Fruit fly (Drosophila melanogaster): ENCODE results near the gene Oat.
A peak's percentile ranks its signal among the peaks of the same experiment; 100 is the strongest.

The Oat gene

DNA sequence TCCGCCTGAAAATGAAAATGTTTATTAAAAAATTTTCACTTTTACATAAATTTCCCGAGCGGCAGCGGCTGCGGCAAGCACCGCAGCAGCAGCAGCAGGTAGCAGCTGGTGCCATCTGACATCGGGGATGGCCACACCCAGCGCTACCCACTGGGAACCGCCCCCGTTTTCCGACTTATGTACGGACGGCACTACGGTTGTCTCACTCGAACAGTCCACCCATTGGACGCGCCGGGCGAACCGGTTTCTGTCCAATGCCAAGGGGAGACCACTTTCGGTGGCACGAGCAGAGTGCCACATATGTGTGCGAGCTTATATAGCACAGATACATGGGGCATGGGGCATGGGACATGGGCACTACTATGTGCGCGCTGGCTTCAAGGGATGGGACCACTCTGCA, 33.3 kb upstream of the Oat start (continued):
- no peak for TF ChIP-seq aop (GFP tag; IDR thresholded peaks at IDR 0.05)
- TF ChIP-seq CG12744 (GFP tag; optimal IDR thresholded peaks at IDR 0.05): no peak
- no peak for TF ChIP-seq Atf-2 (GFP tag; optimal IDR thresholded peaks at IDR 0.05)
- peak; percentile 39 for TF ChIP-seq Bgb (GFP tag; IDR thresholded peaks at IDR 0.05; ENCODE audit: partially characterized antibody)
- TF ChIP-seq Adf1 (GFP tag; IDR thresholded peaks at IDR 0.05): peak; percentile 70
- TF ChIP-seq HLHmδ (GFP tag; optimal IDR thresholded peaks at IDR 0.05): peak; percentile 20
- peak; percentile 96 for TF ChIP-seq Nf-YA (GFP tag; IDR thresholded peaks at IDR 0.05)
- TF ChIP-seq HLH54F (GFP tag; optimal IDR thresholded peaks at IDR 0.05): peak; percentile 8
- peak; percentile 37 for TF ChIP-seq cg (GFP tag; optimal IDR thresholded peaks at IDR 0.05)
- peak; percentile 27 for TF ChIP-seq da (GFP tag; optimal IDR thresholded peaks at IDR 0.05)
- no peak for TF ChIP-seq CG3281 (GFP tag; optimal IDR thresholded peaks at IDR 0.05)
- peak; percentile 63; the same call in 2 of the 3 replicates for TF ChIP-seq zen2 (GFP tag; IDR thresholded peaks at IDR 0.05; ENCODE audit: partially characterized antibody)
- no peak for TF ChIP-seq Vsx1 (GFP tag; optimal IDR thresholded peaks at IDR 0.05)
- no peak for TF ChIP-seq CG12155 (GFP tag; optimal IDR thresholded peaks at IDR 0.05)
- peak; percentile 84 for TF ChIP-seq sr (GFP tag; IDR thresholded peaks at IDR 0.05)
- peak; percentile 85 for TF ChIP-seq CG1832 (GFP tag; optimal IDR thresholded peaks at IDR 0.05)
- TF ChIP-seq CG31365 (tag; optimal IDR thresholded peaks at IDR 0.05): no peak
- no peak for TF ChIP-seq luna (GFP tag; optimal IDR thresholded peaks at IDR 0.05)
- TF ChIP-seq Opbp (GFP tag; IDR thresholded peaks at IDR 0.05; ENCODE audit: partially characterized antibody): peak; percentile 23; the same call in 1 of the 3 replicates
- no peak for TF ChIP-seq Sox102F (GFP tag; optimal IDR thresholded peaks at IDR 0.05)
- TF ChIP-seq CG17385 (GFP tag; optimal IDR thresholded peaks at IDR 0.05): no peak
- TF ChIP-seq vvl (GFP tag; IDR thresholded peaks at IDR 0.05): 0 out of 2 replicates have a peak, but pooled peaks have one; percentile 12
- TF ChIP-seq Jarid2 (GFP tag; optimal IDR thresholded peaks at IDR 0.05): peak; percentile 71
- TF ChIP-seq CG8765 (GFP tag; IDR thresholded peaks at IDR 0.05): no peak
- TF ChIP-seq otp (GFP tag; IDR thresholded peaks at IDR 0.05): no peak
- peak; percentile 95 for TF ChIP-seq CG10321 (GFP tag; IDR thresholded peaks at IDR 0.05)
- no peak for TF ChIP-seq CG1024 (GFP tag; IDR thresholded peaks at IDR 0.05)
- TF ChIP-seq Deaf1 (tag; optimal IDR thresholded peaks at IDR 0.05): peak; percentile 67
- peak; percentile 99 for TF ChIP-seq Nf-YC (tag; optimal IDR thresholded peaks at IDR 0.05)
- no peak for TF ChIP-seq chif (GFP tag; optimal IDR thresholded peaks at IDR 0.05)

dm6 chr3L:19676050-19676449, 26.4 kb upstream of the Oat start:
- TF ChIP-seq CG15073 (GFP tag; optimal IDR thresholded peaks at IDR 0.05): no peak
- TF ChIP-seq sim (GFP tag; IDR thresholded peaks at IDR 0.05): no peak
- TF ChIP-seq nom (GFP tag; optimal IDR thresholded peaks at IDR 0.05): peak; percentile 2
- no peak for TF ChIP-seq Hand (GFP tag; optimal IDR thresholded peaks at IDR 0.05)
- no peak for TF ChIP-seq sc (optimal IDR thresholded peaks at IDR 0.05)
- TF ChIP-seq sc (GFP tag; optimal IDR thresholded peaks at IDR 0.05): no peak
- no peak for TF ChIP-seq CG17328 (GFP tag; IDR thresholded peaks at IDR 0.05)
- TF ChIP-seq CG12236 (GFP tag; optimal IDR thresholded peaks at IDR 0.05): no peak
- no peak for TF ChIP-seq oc (tag; optimal IDR thresholded peaks at IDR 0.05)
- no peak for TF ChIP-seq Opbp (GFP tag; IDR thresholded peaks at IDR 0.05; ENCODE audit: partially characterized antibody)
- TF ChIP-seq HLH3B (GFP tag; IDR thresholded peaks at IDR 0.05): no peak
- no peak for TF ChIP-seq cwo (GFP tag; optimal IDR thresholded peaks at IDR 0.05)
- no peak for TF ChIP-seq dimm (GFP tag; IDR thresholded peaks at IDR 0.05)
- no peak for TF ChIP-seq CG2678 (tag; optimal IDR thresholded peaks at IDR 0.05)
- TF ChIP-seq ham (GFP tag; IDR thresholded peaks at IDR 0.05): peak; percentile 3; the same call in 1 of the 2 replicates
- no peak for TF ChIP-seq hth (optimal IDR thresholded peaks at IDR 0.05)
- TF ChIP-seq chinmo (GFP tag; IDR thresholded peaks at IDR 0.05; ENCODE audit: partially characterized antibody): no peak
- no peak for TF ChIP-seq ato (GFP tag; IDR thresholded peaks at IDR 0.05; ENCODE audit: partially characterized antibody)

Measured in whole organism, embryonic.